Fruit fly (Drosophila melanogaster): Measurements from ENCODE around the gene Bcat.

Bcat gene

dm6 chrX:13402763-13403162, 6.1 kb downstream of the Bcat start, which contains the start of gene CG12725:
Gene CG12725 (minus strand): TSS chrX:13402863.
- TF ChIP-seq CG17801 (GFP tag; optimal IDR thresholded peaks at IDR 0.05; ENCODE audit: partially characterized antibody): no peak

dm6 chrX:13403553-13403952, 6.9 kb downstream of the Bcat start:
- no peak for TF ChIP-seq CG17801 (GFP tag; optimal IDR thresholded peaks at IDR 0.05; ENCODE audit: partially characterized antibody)

dm6 chrX:13403962-13404830, 7.5 kb downstream of the Bcat start, which contains the start of gene GstT4:
Gene GstT4 (plus strand): TSS chrX:13404749.
- peak; percentile 27 for TF ChIP-seq CG17801 (GFP tag; optimal IDR thresholded peaks at IDR 0.05; ENCODE audit: partially characterized antibody)

dm6 chrX:13406293-13406692, 9.6 kb downstream of the Bcat start:
- TF ChIP-seq CG17801 (GFP tag; optimal IDR thresholded peaks at IDR 0.05; ENCODE audit: partially characterized antibody): no peak

dm6 chrX:13407673-13408072, 11.0 kb downstream of the Bcat start:
- TF ChIP-seq CG17801 (GFP tag; optimal IDR thresholded peaks at IDR 0.05; ENCODE audit: partially characterized antibody): no peak

- no peak for TF ChIP-seq CG17801 (GFP tag; optimal IDR thresholded peaks at IDR 0.05; ENCODE audit: partially characterized antibody)
These were observed 14.2 kb downstream of the Bcat start for dm6 chrX:13410887-13411286.

dm6 chrX:13411376-13411973, 14.8 kb downstream of the Bcat start:
- TF ChIP-seq CG17801 (GFP tag; optimal IDR thresholded peaks at IDR 0.05; ENCODE audit: partially characterized antibody): no peak

dm6 chrX:13412941-13413613, 16.4 kb downstream of the Bcat start, which contains the start of the genes CG1998 and Set2:
Gene CG1998 (minus strand): TSS chrX:13413074.
Gene Set2 (plus strand): TSS chrX:13413242.
- no peak for TF ChIP-seq CG17801 (GFP tag; optimal IDR thresholded peaks at IDR 0.05; ENCODE audit: partially characterized antibody)

dm6 chrX:13421059-13421458, 24.4 kb downstream of the Bcat start:
- TF ChIP-seq CG17801 (GFP tag; optimal IDR thresholded peaks at IDR 0.05; ENCODE audit: partially characterized antibody): no peak

dm6 chrX:13434065-13434464, 37.4 kb downstream of the Bcat start:
- no peak for TF ChIP-seq CG17801 (GFP tag; optimal IDR thresholded peaks at IDR 0.05; ENCODE audit: partially characterized antibody)

- TF ChIP-seq CG17801 (GFP tag; optimal IDR thresholded peaks at IDR 0.05; ENCODE audit: partially characterized antibody): no peak
These were observed 48.0 kb downstream of the Bcat start for dm6 chrX:13444687-13445086.

dm6 chrX:13445695-13446094, 49.0 kb downstream of the Bcat start, which contains the start of gene Neto:
Gene Neto (plus strand): TSS chrX:13445903.
- TF ChIP-seq CG17801 (GFP tag; optimal IDR thresholded peaks at IDR 0.05; ENCODE audit: partially characterized antibody): no peak

- no peak for TF ChIP-seq CG17801 (GFP tag; optimal IDR thresholded peaks at IDR 0.05; ENCODE audit: partially characterized antibody)
These were observed 50.7 kb downstream of the Bcat start for dm6 chrX:13447438-13447837.

- no peak for TF ChIP-seq CG17801 (GFP tag; optimal IDR thresholded peaks at IDR 0.05; ENCODE audit: partially characterized antibody)
These were observed 54.1 kb downstream of the Bcat start for dm6 chrX:13450754-13451153.

Measured in ovary, adult (tissue).